Worm (Caenorhabditis elegans) whole organism, young adult: Measurements from ENCODE around the gene C35A5.10.

ENCODE experiments used
- B0035.1 ChIP-seq: sonication (generic microtip); optimal IDR thresholded peaks from 2 replicates; lab custom pipeline; 2016; ENCODE audit warnings: missing genetic modification characterization, mild to moderate bottlenecking, missing compliant biosample characterization, missing genotype, missing genetic modification reagents
- F39B2.1 ChIP-seq: fragments of 200-800 bp; sonication (Bioruptor generic); IDR thresholded peaks from 2 replicates; pipeline ENCODE4 v1.3.6; 2022; ENCODE audit warnings: missing genetic modification reagents, missing genetic modification characterization, missing compliant biosample characterization
- ama-1 ChIP-seq, 3 experiments: fragments of 150-350 bp in 1 of 3; sonication (generic microtip) in 2 of 3; optimal IDR thresholded peaks; 2 replicates each; lab custom pipeline; 2014 to 2018; ENCODE audit warnings: missing biosample characterization in 2 of 3, missing genetic modification characterization in 2 of 3, missing genetic modification reagents in 2 of 3
- atf-7 ChIP-seq: sonication (generic microtip); optimal IDR thresholded peaks from 2 replicates; lab custom pipeline; 2017; ENCODE audit warnings: mild to moderate bottlenecking, missing genetic modification characterization, missing compliant biosample characterization
- ets-4 ChIP-seq: fragments of 200-800 bp; sonication (Bioruptor generic); optimal IDR thresholded peaks from 2 replicates; lab custom pipeline; 2018; ENCODE audit warnings: mild to moderate bottlenecking, missing genetic modification characterization, missing compliant biosample characterization
- hmg-1.2 ChIP-seq: fragments of 200-800 bp; sonication (Bioruptor generic); IDR thresholded peaks from 2 replicates; pipeline ENCODE4 v1.3.6; 2022; ENCODE audit warnings: missing genetic modification reagents, missing genetic modification characterization, missing compliant biosample characterization
- madf-10 ChIP-seq: sonication (generic microtip); optimal IDR thresholded peaks from 2 replicates; lab custom pipeline; 2016; ENCODE audit warnings: mild to moderate bottlenecking, missing genetic modification characterization, missing compliant biosample characterization
- madf-6 ChIP-seq: fragments of 200-800 bp; sonication (Bioruptor generic); IDR thresholded peaks from 2 replicates; pipeline ENCODE4 v1.3.6; 2022; ENCODE audit warnings: missing genetic modification reagents, missing genetic modification characterization, missing compliant biosample characterization
- mcd-1 ChIP-seq: fragments of 200-800 bp; sonication (Bioruptor generic); IDR thresholded peaks from 2 replicates; pipeline ENCODE4 v1.3.6; 2022; ENCODE audit warnings: missing genetic modification reagents, missing genetic modification characterization, missing compliant biosample characterization
- snpc-1.3 ChIP-seq: sonication (generic microtip); optimal IDR thresholded peaks from 2 replicates; lab custom pipeline; 2017; ENCODE audit warnings: missing genetic modification characterization, mild to moderate bottlenecking, missing compliant biosample characterization, antibody characterized with exemption, moderate library complexity, missing genotype, missing genetic modification reagents; ENCODE audit not compliant: insufficient read depth
- snpc-4 ChIP-seq, 5 experiments: fragments of 150-350 bp in 1 of 5; sonication (generic microtip) in 4 of 5; optimal IDR thresholded peaks; 2 replicates each; lab custom pipeline; 2014 to 2018; ENCODE audit warnings: missing genetic modification characterization in 5 of 5, missing biosample characterization in 3 of 5, antibody characterized with exemption in 2 of 5, mild to moderate bottlenecking in 2 of 5, missing compliant biosample characterization in 2 of 5, missing genotype in 2 of 5, moderate library complexity in 2 of 5, missing genetic modification reagents in 1 of 5
- sptf-2 ChIP-seq: fragments of 200-800 bp; sonication (Bioruptor generic); optimal IDR thresholded peaks from 2 replicates; lab custom pipeline; 2018; ENCODE audit warnings: mild to moderate bottlenecking, missing genetic modification characterization, missing compliant biosample characterization

DNA sequence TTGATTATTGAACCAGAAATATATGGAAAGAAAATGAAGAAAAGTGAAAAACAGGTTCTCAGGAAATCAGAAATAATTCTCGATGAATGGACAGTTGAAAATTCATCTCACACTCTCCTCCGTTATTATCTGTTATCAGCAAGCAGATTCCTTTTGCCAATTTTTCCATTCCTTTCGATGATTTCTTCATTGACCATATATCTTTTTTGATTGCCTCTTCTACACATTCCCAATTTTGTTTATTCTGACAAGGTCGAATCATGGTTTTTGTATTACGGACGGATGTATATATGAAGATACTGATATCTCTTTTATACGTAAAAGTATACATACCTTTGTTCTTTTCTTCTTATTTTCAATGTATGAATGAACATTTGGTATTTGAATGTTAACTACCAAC is 43.3 kb upstream of the C35A5.10 start:
- TF ChIP-seq sptf-2 (GFP tag; lab: Kevin White, UChicago) (no peak), snpc-1.3 (tag; lab: Kevin White, UChicago) (no peak), B0035.1 (tag; lab: Kevin White, UChicago) (no peak), ama-1 (optimal IDR thresholded peaks at IDR 0.05; lab: Kevin White, UChicago) (no peak), ama-1 (GFP tag; optimal IDR thresholded peaks at IDR 0.05; lab: Kevin White, UChicago) (no peak), snpc-4 (GFP tag; optimal IDR thresholded peaks at IDR 0.05; lab: Kevin White, UChicago) (no peak), snpc-4 (tag; optimal IDR thresholded peaks at IDR 0.05; lab: Kevin White, UChicago) (no peak), madf-6 (GFP tag; lab: Robert Waterston, UW) (no peak), mcd-1 (GFP tag; lab: Robert Waterston, UW) (no peak), hmg-1.2 (no peak), madf-10 (tag; lab: Kevin White, UChicago) (no peak), F39B2.1 (GFP tag; lab: Robert Waterston, UW) (no peak), ets-4 (GFP tag; lab: Kevin White, UChicago) (no peak), atf-7 (no peak)
